Fruit fly (Drosophila melanogaster): ENCODE results near the gene sn.

The sn gene

dm6 chrX:7972363-7972942, 8.6 kb downstream of the sn start:
- TF ChIP-seq CG15710 (tag; optimal IDR thresholded peaks at IDR 0.05) (peak; percentile 93), EcR (GFP tag; optimal IDR thresholded peaks at IDR 0.05) (peak; percentile 68), CG12605 (GFP tag; IDR thresholded peaks at IDR 0.05) (peak; percentile 89), CG34367 (tag; optimal IDR thresholded peaks at IDR 0.05) (peak; percentile 91), CG17806 (tag; optimal IDR thresholded peaks at IDR 0.05) (peak; percentile 90), Snoo (tag; optimal IDR thresholded peaks at IDR 0.05) (peak; percentile 86), CG10348 (GFP tag; IDR thresholded peaks at IDR 0.05) (peak; percentile 64), CG8301 (tag; optimal IDR thresholded peaks at IDR 0.05) (peak; percentile 87), Pif1B (GFP tag; optimal IDR thresholded peaks at IDR 0.05) (peak; percentile 89), CG4496 (GFP tag; IDR thresholded peaks at IDR 0.05) (peak; percentile 95), CG8159 (tag; optimal IDR thresholded peaks at IDR 0.05) (peak; percentile 93), CG14655 (GFP tag; optimal IDR thresholded peaks at IDR 0.05) (peak; percentile 89), CG32121 (GFP tag; IDR thresholded peaks at IDR 0.05) (peak; percentile 84), CG13204 (GFP tag; optimal IDR thresholded peaks at IDR 0.05) (peak; percentile 86), rn (GFP tag; IDR thresholded peaks at IDR 0.05) (peak; percentile 74), Pif1A (GFP tag; optimal IDR thresholded peaks at IDR 0.05) (peak; percentile 91), gl (tag; optimal IDR thresholded peaks at IDR 0.05) (peak; percentile 88), D1 (tag; optimal IDR thresholded peaks at IDR 0.05) (peak; percentile 45), CG9948 (tag; optimal IDR thresholded peaks at IDR 0.05) (peak; percentile 92), fd96Ca (GFP tag; IDR thresholded peaks at IDR 0.05) (peak; percentile 93), Ets98B (GFP tag; IDR thresholded peaks at IDR 0.05) (peak; percentile 91)

dm6 chrX:7973325-7973954, 9.6 kb downstream of the sn start:
- TF ChIP-seq CG14655 (GFP tag; optimal IDR thresholded peaks at IDR 0.05), result no peak
- TF ChIP-seq gl (tag; optimal IDR thresholded peaks at IDR 0.05), result peak; percentile 71
- TF ChIP-seq CG15710 (tag; optimal IDR thresholded peaks at IDR 0.05), result peak; percentile 29
- TF ChIP-seq CG13204 (GFP tag; optimal IDR thresholded peaks at IDR 0.05), result peak; percentile 69
- TF ChIP-seq CG12605 (GFP tag; IDR thresholded peaks at IDR 0.05), result no peak
- TF ChIP-seq CG8159 (tag; optimal IDR thresholded peaks at IDR 0.05), result peak; percentile 39
- TF ChIP-seq CG34367 (tag; optimal IDR thresholded peaks at IDR 0.05), result peak; percentile 7
- TF ChIP-seq Ets98B (GFP tag; IDR thresholded peaks at IDR 0.05), result no peak
- no peak for TF ChIP-seq D1 (tag; optimal IDR thresholded peaks at IDR 0.05)
- peak; percentile 23 for TF ChIP-seq Snoo (tag; optimal IDR thresholded peaks at IDR 0.05)
- TF ChIP-seq CG17806 (tag; optimal IDR thresholded peaks at IDR 0.05), result peak; percentile 23
- peak; percentile 82 for TF ChIP-seq EcR (GFP tag; optimal IDR thresholded peaks at IDR 0.05)
- TF ChIP-seq CG10348 (GFP tag; IDR thresholded peaks at IDR 0.05), result no peak

- peak; percentile 29 for TF ChIP-seq CG17806 (tag; optimal IDR thresholded peaks at IDR 0.05)
- 0 out of 2 replicates have a peak, but pooled peaks have one; percentile 25 for TF ChIP-seq rn (GFP tag; IDR thresholded peaks at IDR 0.05)
- TF ChIP-seq CG9948 (tag; optimal IDR thresholded peaks at IDR 0.05), result peak; percentile 16
- TF ChIP-seq CG14655 (GFP tag; optimal IDR thresholded peaks at IDR 0.05), result peak; percentile 36
- TF ChIP-seq Pif1B (GFP tag; optimal IDR thresholded peaks at IDR 0.05), result peak; percentile 20
- TF ChIP-seq Pif1A (GFP tag; optimal IDR thresholded peaks at IDR 0.05), result peak; percentile 28
- TF ChIP-seq Snoo (tag; optimal IDR thresholded peaks at IDR 0.05), result peak; percentile 2
- TF ChIP-seq CG13204 (GFP tag; optimal IDR thresholded peaks at IDR 0.05), result no peak
- no peak for TF ChIP-seq CG10348 (GFP tag; IDR thresholded peaks at IDR 0.05)
- peak; percentile 53; the same call in 2 of the 3 replicates for TF ChIP-seq CG4496 (GFP tag; IDR thresholded peaks at IDR 0.05)
- peak; percentile 8 for TF ChIP-seq CG34367 (tag; optimal IDR thresholded peaks at IDR 0.05)
- peak; percentile 26 for TF ChIP-seq CG8301 (tag; optimal IDR thresholded peaks at IDR 0.05)
- no peak for TF ChIP-seq D1 (tag; optimal IDR thresholded peaks at IDR 0.05)
- no peak for TF ChIP-seq gl (tag; optimal IDR thresholded peaks at IDR 0.05)
- TF ChIP-seq Ets98B (GFP tag; IDR thresholded peaks at IDR 0.05), result peak; percentile 46
- no peak for TF ChIP-seq CG32121 (GFP tag; IDR thresholded peaks at IDR 0.05)
- no peak for TF ChIP-seq EcR (GFP tag; optimal IDR thresholded peaks at IDR 0.05)
- no peak for TF ChIP-seq fd96Ca (GFP tag; IDR thresholded peaks at IDR 0.05)
- no peak for TF ChIP-seq CG8159 (tag; optimal IDR thresholded peaks at IDR 0.05)
- no peak for TF ChIP-seq CG15710 (tag; optimal IDR thresholded peaks at IDR 0.05)
These were observed 11.9 kb downstream of the sn start for dm6 chrX:7975516-7976257.

DNA sequence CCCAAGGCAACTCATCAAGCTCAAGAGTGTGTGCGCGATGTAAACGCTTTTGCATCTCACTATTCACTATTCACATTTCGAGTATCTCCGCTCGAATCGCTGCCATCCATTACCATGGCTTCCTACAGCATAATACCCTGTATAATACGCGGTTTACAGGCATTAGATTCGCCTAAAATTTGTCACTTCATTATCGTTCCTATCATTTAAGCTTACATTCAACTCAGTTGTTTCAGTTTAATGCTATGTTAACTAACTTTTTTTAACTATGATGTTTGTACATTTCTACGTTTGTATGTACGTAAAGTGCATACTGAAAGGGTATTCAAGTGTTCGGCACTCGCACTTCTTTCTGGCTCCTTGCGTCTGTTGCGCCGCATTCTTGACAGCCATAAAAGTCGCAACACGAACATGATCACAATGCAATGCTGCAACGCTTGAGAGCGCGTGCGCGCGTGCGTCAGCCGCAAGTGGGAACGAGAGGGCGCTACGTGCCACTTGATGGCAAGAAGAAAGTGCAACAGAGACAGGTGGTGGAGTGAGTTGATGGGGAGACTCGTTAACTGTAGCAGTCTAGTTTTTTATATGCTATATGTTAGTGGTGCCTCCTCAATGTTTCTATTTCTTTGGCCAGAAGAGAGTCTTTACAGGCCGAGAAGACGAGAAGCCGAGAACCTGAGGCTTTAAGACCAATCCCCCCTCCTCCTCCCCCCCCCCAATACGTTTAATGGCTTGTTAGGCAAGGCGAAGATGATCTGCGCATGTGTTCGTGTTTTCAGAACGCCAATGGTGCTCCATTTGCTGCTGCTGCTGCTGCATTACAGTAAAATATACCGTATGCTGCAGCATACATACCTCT, 13.4 kb downstream of the sn start:
- no peak for TF ChIP-seq CG17806 (tag; optimal IDR thresholded peaks at IDR 0.05)
- TF ChIP-seq Pif1A (GFP tag; optimal IDR thresholded peaks at IDR 0.05), result peak; percentile 1
- TF ChIP-seq CG8301 (tag; optimal IDR thresholded peaks at IDR 0.05), result peak; percentile 14
- peak; percentile 19; the same call in 1 of the 3 replicates for TF ChIP-seq CG4496 (GFP tag; IDR thresholded peaks at IDR 0.05)
- TF ChIP-seq CG8159 (tag; optimal IDR thresholded peaks at IDR 0.05), result peak; percentile 1
- peak; percentile 45 for TF ChIP-seq CG13204 (GFP tag; optimal IDR thresholded peaks at IDR 0.05)
- no peak for TF ChIP-seq EcR (GFP tag; optimal IDR thresholded peaks at IDR 0.05)

Measured in whole organism, pupa.